Fruit fly (Drosophila melanogaster) Kc167 (cell line): Measurements from ENCODE around the gene GILT3.

ENCODE experiments used
- Myc ChIP-seq: fragments of >200 bp; optimal IDR thresholded peaks from 2 replicates; lab custom pipeline; 2017; ENCODE audit warnings: missing external identifiers
- Sin3A ChIP-seq: fragments of >200 bp; optimal IDR thresholded peaks from 2 replicates; lab custom pipeline; 2018; ENCODE audit warnings: missing external identifiers
- insv ChIP-seq: fragments of >200 bp; optimal IDR thresholded peaks from 3 replicates; lab custom pipeline; 2018; ENCODE audit warnings: missing external identifiers
- psq ChIP-seq: fragments of >200 bp; optimal IDR thresholded peaks from 2 replicates; lab custom pipeline; 2017; ENCODE audit warnings: missing external identifiers
- ttk ChIP-seq: sonication (Bioruptor generic); optimal IDR thresholded peaks from 2 replicates; lab custom pipeline; 2017; ENCODE audit warnings: missing external identifiers

DNA sequence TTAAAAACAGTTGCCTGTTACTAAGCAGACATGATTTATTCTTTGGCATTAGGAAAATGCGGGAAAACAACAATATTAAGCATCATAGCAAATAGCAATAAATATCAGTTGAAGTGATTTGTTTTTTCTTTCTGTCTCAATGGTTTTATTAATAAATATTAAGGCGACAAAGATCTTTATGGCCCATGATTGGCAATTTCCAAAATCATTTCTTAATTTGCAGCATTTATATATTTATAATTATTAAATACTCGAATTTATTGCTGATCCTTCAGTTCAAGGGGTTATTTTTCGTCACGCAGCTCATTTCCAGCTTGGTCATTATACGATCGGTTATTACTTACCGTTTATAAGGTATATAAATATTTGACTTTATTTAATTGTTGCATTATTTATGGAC, 50.5 kb downstream of the GILT3 start:
- TF ChIP-seq Sin3A: no peak
- no peak for TF ChIP-seq psq (lab: Kevin White, UChicago)
- TF ChIP-seq ttk: no peak
- TF ChIP-seq Myc (lab: Kevin White, UChicago): no peak
- TF ChIP-seq insv (lab: Kevin White, UChicago): no peak
